Worm (Caenorhabditis elegans) whole organism, early embryonic: ENCODE measurements around the gene fbxa-95.
A peak's percentile ranks its signal among the peaks of the same experiment; 100 is the strongest.

Experiments
- B0310.2 ChIP-seq: sonication (generic microtip); optimal IDR thresholded peaks from 2 replicates; lab custom pipeline; 2016; ENCODE audit warnings: mild to moderate bottlenecking, missing genetic modification characterization, missing compliant biosample characterization
- F13C5.2 ChIP-seq: sonication (generic microtip); optimal IDR thresholded peaks from 2 replicates; lab custom pipeline; 2017; ENCODE audit warnings: mild to moderate bottlenecking, missing genetic modification characterization, inconsistent platforms, missing compliant biosample characterization
- ama-1 ChIP-seq: fragments of 150-350 bp; optimal IDR thresholded peaks from 2 replicates; lab custom pipeline; 2014
- ceh-36 ChIP-seq: sonication (generic microtip); optimal IDR thresholded peaks from 2 replicates; lab custom pipeline; 2016; ENCODE audit warnings: missing genetic modification characterization, inconsistent platforms, missing compliant biosample characterization
- flt-1 ChIP-seq: fragments of 200-800 bp; sonication (Bioruptor generic); IDR thresholded peaks from 2 replicates; pipeline ENCODE4 v1.3.6; 2022; ENCODE audit warnings: missing genetic modification characterization, missing compliant biosample characterization
- hmbx-1 ChIP-seq: sonication (generic microtip); optimal IDR thresholded peaks from 2 replicates; lab custom pipeline; 2016; ENCODE audit warnings: mild to moderate bottlenecking, missing genetic modification characterization, missing compliant biosample characterization
- pes-1 ChIP-seq: fragments of 200-800 bp; sonication (Bioruptor generic); IDR thresholded peaks from 2 replicates; pipeline ENCODE4 v1.3.6; 2022; ENCODE audit warnings: missing genetic modification reagents, missing genetic modification characterization, missing compliant biosample characterization
- scrt-1 ChIP-seq: fragments of 200-800 bp; sonication (Bioruptor generic); IDR thresholded peaks from 2 replicates; pipeline ENCODE4 v1.3.6; 2022; ENCODE audit warnings: missing genetic modification characterization, missing compliant biosample characterization
- tbx-37 ChIP-seq: fragments of 200-800 bp; sonication (Bioruptor generic); conservative IDR thresholded peaks from 2 replicates; pipeline ENCODE4 v1.3.6; 2022; ENCODE audit warnings: missing genetic modification reagents, missing genetic modification characterization, missing compliant biosample characterization

DNA sequence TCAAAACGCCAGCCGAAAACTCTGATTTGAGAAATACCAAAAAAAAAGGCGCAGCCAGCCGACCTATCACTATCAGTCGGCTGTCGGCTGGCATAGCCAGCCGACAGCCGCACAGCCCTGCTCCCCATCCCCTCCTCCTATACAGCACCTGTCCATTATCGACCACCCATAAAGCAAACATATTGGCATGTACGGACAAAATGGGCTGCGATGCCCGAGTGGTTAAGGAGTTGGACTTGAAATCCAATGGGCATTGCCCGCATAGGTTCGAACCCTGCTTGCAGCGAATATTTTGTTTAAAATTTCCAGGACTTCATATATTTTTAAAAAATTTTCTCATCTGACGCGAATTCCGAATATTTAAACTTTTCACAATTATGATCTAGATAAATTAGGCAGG, 20.9 kb upstream of the fbxa-95 start:
- no peak for TF ChIP-seq ama-1 (lab: Kevin White, UChicago)
- peak; percentile 11; the same call in 1 of the 2 replicates for TF ChIP-seq flt-1 (GFP tag; lab: Robert Waterston, UW)
- TF ChIP-seq tbx-37: no peak
- no peak for TF ChIP-seq B0310.2
- no peak for TF ChIP-seq F13C5.2
- TF ChIP-seq ceh-36 (tag; lab: Kevin White, UChicago): peak; percentile 2
- TF ChIP-seq pes-1 (GFP tag; lab: Robert Waterston, UW): 0 out of 2 replicates have a peak, but pooled peaks have one; percentile 48
- no peak for TF ChIP-seq hmbx-1 (tag; lab: Kevin White, UChicago)
- no peak for TF ChIP-seq scrt-1
